Worm (Caenorhabditis elegans): ENCODE data around the gene str-144.

str-144 gene

ce11 chrV:8081579-8081978 is 9.6 kb upstream of the str-144 start, which contains the start of gene str-131:
Gene str-131 (minus strand): TSS chrV:8081679.
- TF ChIP-seq aly-1 (tag; optimal IDR thresholded peaks at IDR 0.05) (no peak), ceh-36 (tag; optimal IDR thresholded peaks at IDR 0.05) (no peak), ceh-13 (GFP tag; optimal IDR thresholded peaks at IDR 0.05) (no peak), ets-7 (tag; optimal IDR thresholded peaks at IDR 0.05) (no peak)

DNA sequence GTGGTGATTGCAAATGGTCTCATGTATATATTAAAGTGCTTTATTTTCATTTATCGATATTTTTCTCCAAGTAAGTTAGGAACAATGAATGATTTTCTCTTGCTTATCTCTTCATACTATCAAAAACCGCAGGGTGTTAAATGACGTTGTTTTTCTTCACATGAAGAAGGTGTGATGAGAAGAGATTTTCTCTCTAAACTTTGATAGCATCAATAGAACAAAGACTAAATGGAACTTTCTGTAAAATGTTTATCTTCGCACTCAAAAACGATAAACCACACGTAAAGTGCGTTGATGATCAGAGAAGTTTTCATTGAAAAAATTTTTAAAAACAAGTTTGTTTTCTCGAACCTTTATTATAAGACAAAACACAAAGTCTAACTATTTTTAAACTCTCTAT is 7.9 kb upstream of the str-144 start:
- TF ChIP-seq ceh-36 (tag; optimal IDR thresholded peaks at IDR 0.05) (no peak), ets-7 (tag; optimal IDR thresholded peaks at IDR 0.05) (no peak), tbx-11 (GFP tag; IDR thresholded peaks at IDR 0.05) (no peak), ceh-13 (GFP tag; optimal IDR thresholded peaks at IDR 0.05) (no peak), B0310.2 (tag; optimal IDR thresholded peaks at IDR 0.05) (no peak), sea-1 (GFP tag; conservative IDR thresholded peaks at IDR 0.05) (no peak)

- no peak for TF ChIP-seq ama-1 (optimal IDR thresholded peaks at IDR 0.05)
- no peak for TF ChIP-seq pes-1 (GFP tag; IDR thresholded peaks at IDR 0.05)
- TF ChIP-seq hmbx-1 (tag; optimal IDR thresholded peaks at IDR 0.05) = no peak
- no peak for TF ChIP-seq flt-1 (GFP tag; IDR thresholded peaks at IDR 0.05)
Measured at ce11 chrV:8075712-8076111, 3.8 kb upstream of the str-144 start, which contains the start of gene catp-3. Gene catp-3 (plus strand): TSS chrV:8076012.

DNA sequence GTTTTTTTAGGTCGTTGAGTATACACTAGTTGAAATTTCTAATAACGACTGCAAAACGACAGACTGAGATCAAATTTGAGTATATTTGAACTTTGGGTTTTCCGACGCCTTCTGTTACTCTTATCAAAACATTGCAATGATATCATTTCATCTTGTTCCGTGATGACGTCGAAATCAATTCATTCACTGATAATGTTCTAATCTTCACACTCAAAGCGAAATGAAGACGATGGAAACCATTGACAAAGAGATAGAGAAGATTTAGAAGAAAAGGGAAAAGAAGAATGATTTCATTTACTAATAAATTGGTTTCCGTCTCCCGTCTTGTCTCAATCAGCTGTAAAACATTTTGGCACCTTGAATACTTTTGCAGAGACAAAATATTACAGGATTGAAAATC is 1.2 kb upstream of the str-144 start:
- no peak for TF ChIP-seq tra-4 (tag; optimal IDR thresholded peaks at IDR 0.05)

DNA sequence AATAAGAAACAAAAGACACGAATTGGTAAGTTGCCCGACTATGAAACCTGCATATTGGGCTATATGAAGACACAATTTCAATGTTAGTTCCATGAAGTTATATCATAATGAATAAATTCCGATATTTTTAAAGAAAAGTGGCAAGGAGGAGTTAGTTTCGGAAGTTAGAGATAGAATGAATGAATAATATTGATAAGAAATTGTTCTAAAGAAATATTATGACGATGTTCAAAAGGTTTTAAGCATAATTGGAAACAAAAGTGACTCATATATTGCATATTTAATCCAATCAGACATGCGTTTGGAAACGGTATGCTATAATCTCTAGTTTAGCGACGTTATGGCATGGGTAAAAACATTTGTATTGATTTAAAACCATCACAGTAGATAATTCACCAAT is 2.3 kb downstream of the str-144 start, which contains the start of gene str-143:
str-143 (minus strand) TSS at position 101 of the 400 bp plus-strand sequence.
- TF ChIP-seq scrt-1 (GFP tag; IDR thresholded peaks at IDR 0.05) (no peak), tra-4 (tag; optimal IDR thresholded peaks at IDR 0.05) (no peak), F13C5.2 (tag; optimal IDR thresholded peaks at IDR 0.05) (no peak), tbx-37 (GFP tag; conservative IDR thresholded peaks at IDR 0.05) (no peak), hnd-1 (tag; optimal IDR thresholded peaks at IDR 0.05) (no peak)

DNA sequence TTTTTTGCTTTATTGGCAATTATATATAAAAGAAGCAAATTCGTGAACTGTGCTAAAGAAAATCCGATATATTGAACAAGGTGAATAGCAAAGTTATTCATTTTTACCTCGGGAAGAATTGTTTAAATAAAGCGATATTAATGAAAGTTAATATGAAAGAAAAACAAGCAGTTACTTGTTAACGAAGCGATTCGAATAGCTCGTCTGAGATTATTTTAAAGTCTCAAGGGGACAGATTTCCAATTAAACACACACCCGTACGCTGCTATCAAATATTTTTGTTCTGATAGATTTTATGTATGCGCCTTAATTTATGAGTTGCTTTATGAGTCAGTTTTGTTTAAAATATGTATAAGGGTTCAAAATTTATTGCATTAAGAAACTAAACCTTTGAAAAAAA is 4.1 kb downstream of the str-144 start, which contains the start of gene str-140:
str-140 (minus strand) TSS at position 101 of the 400 bp plus-strand sequence.
- TF ChIP-seq F13C5.2 (tag; optimal IDR thresholded peaks at IDR 0.05) (no peak), aly-1 (tag; optimal IDR thresholded peaks at IDR 0.05) (no peak), ceh-13 (GFP tag; optimal IDR thresholded peaks at IDR 0.05) (no peak), hmbx-1 (tag; optimal IDR thresholded peaks at IDR 0.05) (no peak), hmg-4 (GFP tag; optimal IDR thresholded peaks at IDR 0.05) (no peak), hnd-1 (tag; optimal IDR thresholded peaks at IDR 0.05) (no peak), ets-7 (tag; optimal IDR thresholded peaks at IDR 0.05) (no peak), tra-4 (tag; optimal IDR thresholded peaks at IDR 0.05) (no peak), scrt-1 (GFP tag; IDR thresholded peaks at IDR 0.05) (no peak)

- TF ChIP-seq tra-4 (tag; optimal IDR thresholded peaks at IDR 0.05) (no peak), flt-1 (GFP tag; IDR thresholded peaks at IDR 0.05) (no peak), tbx-11 (GFP tag; IDR thresholded peaks at IDR 0.05) (no peak), ceh-13 (GFP tag; optimal IDR thresholded peaks at IDR 0.05) (no peak), hmg-4 (GFP tag; optimal IDR thresholded peaks at IDR 0.05) (no peak), B0310.2 (tag; optimal IDR thresholded peaks at IDR 0.05) (no peak), sea-1 (GFP tag; conservative IDR thresholded peaks at IDR 0.05) (no peak), ceh-36 (tag; optimal IDR thresholded peaks at IDR 0.05) (no peak), hmbx-1 (tag; optimal IDR thresholded peaks at IDR 0.05) (no peak), scrt-1 (GFP tag; IDR thresholded peaks at IDR 0.05) (no peak), hnd-1 (tag; optimal IDR thresholded peaks at IDR 0.05) (no peak), ama-1 (optimal IDR thresholded peaks at IDR 0.05) (no peak), aly-1 (tag; optimal IDR thresholded peaks at IDR 0.05) (no peak), pes-1 (GFP tag; IDR thresholded peaks at IDR 0.05) (no peak), F13C5.2 (tag; optimal IDR thresholded peaks at IDR 0.05) (no peak), tbx-37 (GFP tag; conservative IDR thresholded peaks at IDR 0.05) (no peak)
Measured at ce11 chrV:8062074-8062473, 9.9 kb downstream of the str-144 start, which contains the start of gene str-139. Gene str-139 (minus strand): TSS chrV:8062174.

- TF ChIP-seq sea-1 (GFP tag; conservative IDR thresholded peaks at IDR 0.05) (no peak), ceh-13 (GFP tag; optimal IDR thresholded peaks at IDR 0.05) (no peak), hmbx-1 (tag; optimal IDR thresholded peaks at IDR 0.05) (no peak), ets-7 (tag; optimal IDR thresholded peaks at IDR 0.05) (no peak), B0310.2 (tag; optimal IDR thresholded peaks at IDR 0.05) (no peak), aly-1 (tag; optimal IDR thresholded peaks at IDR 0.05) (no peak), pes-1 (GFP tag; IDR thresholded peaks at IDR 0.05) (no peak), hnd-1 (tag; optimal IDR thresholded peaks at IDR 0.05) (no peak), ceh-36 (tag; optimal IDR thresholded peaks at IDR 0.05) (no peak), flt-1 (GFP tag; IDR thresholded peaks at IDR 0.05) (no peak), hmg-4 (GFP tag; optimal IDR thresholded peaks at IDR 0.05) (no peak), F13C5.2 (tag; optimal IDR thresholded peaks at IDR 0.05) (no peak)
Measured at ce11 chrV:8058359-8058758, 13.6 kb downstream of the str-144 start, which contains the start of gene str-138. Gene str-138 (plus strand): TSS chrV:8058659.

DNA sequence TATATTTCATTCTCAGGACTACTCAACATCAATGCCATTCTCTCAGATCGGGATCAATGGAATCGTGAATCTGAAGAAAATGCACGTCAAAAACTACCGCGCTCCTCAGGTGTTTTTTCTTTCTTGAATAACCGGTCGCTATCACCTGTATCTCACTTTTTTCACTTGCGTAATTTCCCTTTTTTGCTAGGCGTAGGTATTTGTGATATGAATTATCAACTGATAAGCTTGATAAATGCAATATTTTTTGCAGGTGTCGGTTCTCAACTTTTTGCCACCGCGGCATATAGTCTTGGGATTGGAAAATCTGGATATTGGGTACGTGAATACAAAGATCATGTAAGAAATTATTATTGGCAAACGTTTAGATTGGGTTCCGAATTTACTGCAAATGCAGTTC is 16.8 kb downstream of the str-144 start:
- no peak for TF ChIP-seq tbx-11 (GFP tag; IDR thresholded peaks at IDR 0.05)
- TF ChIP-seq ama-1 (optimal IDR thresholded peaks at IDR 0.05) = no peak
- no peak for TF ChIP-seq hmg-4 (GFP tag; optimal IDR thresholded peaks at IDR 0.05)

Measured in whole organism, early embryonic.